Fruit fly (Drosophila melanogaster) S2 (cell line): ENCODE data around the gene CG32548.

ENCODE experiments used
- CG8478 ChIP-seq: fragments of >200 bp; optimal IDR thresholded peaks from 2 replicates; lab custom pipeline; 2018
- CTCF ChIP-seq, 2 experiments: fragments of >200 bp; optimal IDR thresholded peaks; 2 replicates each; lab custom pipeline; 2018

- TF ChIP-seq CG8478 (lab: Kevin White, UChicago) (no peak), CTCF (optimal IDR thresholded peaks at IDR 0.05; lab: Kevin White, UChicago) (no peak)
These were observed 30.9 kb downstream of the CG32548 start for dm6 chrX:18409449-18409848.
